Worm (Caenorhabditis elegans): ENCODE results near the gene K03H1.13.
A peak's percentile ranks its signal among the peaks of the same experiment; 100 is the strongest.

The K03H1.13 gene

ce11 chrIII:9986827-9987429 is 36.8 kb upstream of the K03H1.13 start, which contains the start of gene C05B5.12:
C05B5.12 (plus strand) TSS chrIII:9987379.
- no peak for TF ChIP-seq nhr-76 (tag; optimal IDR thresholded peaks at IDR 0.05)
- no peak for TF ChIP-seq ztf-11 (tag; optimal IDR thresholded peaks at IDR 0.05)
- no peak for TF ChIP-seq fkh-10 (GFP tag; optimal IDR thresholded peaks at IDR 0.05)
- no peak for TF ChIP-seq nhr-28 (tag; optimal IDR thresholded peaks at IDR 0.05)
- no peak for TF ChIP-seq nhr-43 (tag; optimal IDR thresholded peaks at IDR 0.05; ENCODE audit: poor library complexity, severe bottlenecking)
- no peak for TF ChIP-seq lsy-12 (tag; optimal IDR thresholded peaks at IDR 0.05)
- peak; percentile 38 for TF ChIP-seq egl-5 (tag; optimal IDR thresholded peaks at IDR 0.05)
- TF ChIP-seq lin-39 (tag; optimal IDR thresholded peaks at IDR 0.05), result peak; percentile 5
- no peak for TF ChIP-seq nhr-237 (tag; optimal IDR thresholded peaks at IDR 0.05)

ce11 chrIII:9985542-9985941 is 35.4 kb upstream of the K03H1.13 start:
- no peak for TF ChIP-seq elt-1 (tag; optimal IDR thresholded peaks at IDR 0.05)
- no peak for TF ChIP-seq nhr-77 (tag; optimal IDR thresholded peaks at IDR 0.05)
- TF ChIP-seq mml-1 (tag; optimal IDR thresholded peaks at IDR 0.05), result no peak
- no peak for TF ChIP-seq snpc-4 (tag; optimal IDR thresholded peaks at IDR 0.05)
- TF ChIP-seq ZK546.5 (tag; optimal IDR thresholded peaks at IDR 0.05), result no peak
- no peak for TF ChIP-seq fos-1 (tag; optimal IDR thresholded peaks at IDR 0.05)
- TF ChIP-seq ama-1 (optimal IDR thresholded peaks at IDR 0.05), result no peak
- no peak for TF ChIP-seq unc-62 (GFP tag; optimal IDR thresholded peaks at IDR 0.05)
- TF ChIP-seq egl-5 (tag; optimal IDR thresholded peaks at IDR 0.05), result no peak

DNA sequence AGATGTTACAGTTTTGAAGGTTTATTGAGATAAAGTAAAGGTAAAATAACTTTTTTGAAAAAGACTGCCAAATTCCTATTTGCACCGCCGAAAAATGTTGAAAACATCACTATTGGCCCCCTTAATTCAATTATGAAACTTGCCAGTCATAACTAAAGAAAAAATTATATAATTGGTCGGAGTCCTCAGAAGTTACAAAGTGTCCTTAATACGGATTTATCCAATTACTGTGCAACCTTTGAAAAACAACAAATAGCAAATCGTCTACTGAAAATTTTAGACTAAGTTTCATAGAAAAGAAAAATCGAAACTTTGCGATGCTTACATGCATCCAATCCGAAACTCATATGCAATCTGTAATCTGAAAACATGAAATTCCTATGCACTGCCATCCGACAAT is 34.5 kb upstream of the K03H1.13 start:
- no peak for TF ChIP-seq ZK546.5 (tag; optimal IDR thresholded peaks at IDR 0.05)
- TF ChIP-seq egl-27 (tag; optimal IDR thresholded peaks at IDR 0.05), result no peak
- no peak for TF ChIP-seq pha-4 (tag; optimal IDR thresholded peaks at IDR 0.05)
- no peak for TF ChIP-seq nhr-11 (tag; optimal IDR thresholded peaks at IDR 0.05)
- no peak for TF ChIP-seq lin-15B (tag; optimal IDR thresholded peaks at IDR 0.05)
- no peak for TF ChIP-seq nhr-76 (tag; optimal IDR thresholded peaks at IDR 0.05)

ce11 chrIII:9982119-9982642 is 32.0 kb upstream of the K03H1.13 start:
- TF ChIP-seq egl-5 (tag; optimal IDR thresholded peaks at IDR 0.05) (peak; percentile 8), mdl-1 (tag; optimal IDR thresholded peaks at IDR 0.05) (no peak), ceh-9 (tag; optimal IDR thresholded peaks at IDR 0.05) (no peak)

ce11 chrIII:9973765-9974164 is 23.6 kb upstream of the K03H1.13 start, which contains the start of gene R10E12.2:
R10E12.2 (minus strand) TSS chrIII:9973865.
- TF ChIP-seq lin-15B (tag; optimal IDR thresholded peaks at IDR 0.05) (no peak), ama-1 (optimal IDR thresholded peaks at IDR 0.05) (no peak), egl-27 (tag; optimal IDR thresholded peaks at IDR 0.05) (no peak), hmg-11 (tag; optimal IDR thresholded peaks at IDR 0.05) (no peak), lsy-12 (tag; optimal IDR thresholded peaks at IDR 0.05) (no peak), snpc-4 (tag; optimal IDR thresholded peaks at IDR 0.05) (no peak)

- TF ChIP-seq unc-39 (tag; optimal IDR thresholded peaks at IDR 0.05) (no peak), fkh-10 (GFP tag; optimal IDR thresholded peaks at IDR 0.05) (peak; percentile 59)
Observed at ce11 chrIII:9972192-9972811, 22.2 kb upstream of the K03H1.13 start.

DNA sequence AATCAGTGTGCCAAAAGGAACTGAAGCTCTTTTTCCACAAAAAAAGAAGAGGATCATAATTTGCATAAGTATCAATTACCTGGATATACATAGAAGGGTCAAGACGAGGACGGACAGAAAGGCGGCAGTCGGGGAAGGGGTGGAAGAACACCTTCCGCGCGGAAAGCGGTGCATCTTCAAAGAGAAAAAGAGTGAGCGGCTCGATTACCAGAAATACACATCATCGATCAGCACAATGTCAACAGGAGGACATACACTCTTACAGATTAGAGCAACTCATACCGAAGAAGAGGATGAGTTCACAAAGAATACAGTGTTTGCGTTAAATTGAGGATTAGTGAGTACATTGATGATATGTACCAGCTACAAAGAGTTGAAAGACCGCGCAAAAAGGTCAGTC is 19.2 kb upstream of the K03H1.13 start:
- TF ChIP-seq sea-2 (GFP tag; optimal IDR thresholded peaks at IDR 0.05), result no peak
- no peak for TF ChIP-seq lin-39 (tag; optimal IDR thresholded peaks at IDR 0.05)
- no peak for TF ChIP-seq fkh-2 (tag; optimal IDR thresholded peaks at IDR 0.05)
- no peak for TF ChIP-seq elt-3 (tag; optimal IDR thresholded peaks at IDR 0.05)
- no peak for TF ChIP-seq mml-1 (tag; optimal IDR thresholded peaks at IDR 0.05)
- TF ChIP-seq tbx-2 (tag; optimal IDR thresholded peaks at IDR 0.05), result no peak
- no peak for TF ChIP-seq nhr-23 (tag; optimal IDR thresholded peaks at IDR 0.05)
- no peak for TF ChIP-seq elt-2 (tag; optimal IDR thresholded peaks at IDR 0.05)
